Fruit fly (Drosophila melanogaster) whole organism, prepupa: Measurements from ENCODE around the gene CG34300.
A peak's percentile ranks its signal among the peaks of the same experiment; 100 is the strongest.

Source experiments
- Blimp-1 ChIP-seq: fragments of 200-800 bp; sonication (Bioruptor generic); optimal IDR thresholded peaks from 3 replicates; lab custom pipeline; 2017; ENCODE audit warnings: missing biosample characterization, missing genetic modification characterization, mild to moderate bottlenecking, moderate library complexity, missing genetic modification reagents
- CG10631 ChIP-seq: fragments of 200-800 bp; sonication (Bioruptor generic); optimal IDR thresholded peaks from 2 replicates; lab custom pipeline; 2016; ENCODE audit warnings: missing biosample characterization, missing genetic modification characterization
- CG10669 ChIP-seq: fragments of 200-800 bp; sonication (Bioruptor generic); optimal IDR thresholded peaks from 3 replicates; lab custom pipeline; 2018; ENCODE audit warnings: missing biosample characterization, mild to moderate bottlenecking, missing genetic modification characterization, moderate library complexity
- CG11294 ChIP-seq: fragments of 200-800 bp; sonication (Bioruptor generic); IDR thresholded peaks from 2 replicates; pipeline ENCODE4 v1.3.6; 2022; ENCODE audit warnings: missing biosample characterization, missing genetic modification characterization
- CG11762 ChIP-seq: fragments of 200-800 bp; sonication (Bioruptor generic); optimal IDR thresholded peaks from 3 replicates; lab custom pipeline; 2016; ENCODE audit warnings: missing biosample characterization, missing genetic modification characterization; ENCODE audit not compliant: insufficient read depth
- CG1621 ChIP-seq: fragments of 200-800 bp; sonication (Bioruptor generic); optimal IDR thresholded peaks from 3 replicates; lab custom pipeline; 2018; ENCODE audit warnings: missing biosample characterization, mild to moderate bottlenecking, missing genetic modification characterization
- CG16779 ChIP-seq: fragments of 200-800 bp; sonication (Bioruptor generic); optimal IDR thresholded peaks from 3 replicates; lab custom pipeline; 2017; ENCODE audit warnings: missing biosample characterization, mild to moderate bottlenecking, missing genetic modification characterization
- CG3032 ChIP-seq: fragments of 200-800 bp; optimal IDR thresholded peaks from 2 replicates; lab custom pipeline; 2019; ENCODE audit warnings: missing biosample characterization, mild to moderate bottlenecking, missing genetic modification characterization, moderate library complexity
- CG31627 ChIP-seq: fragments of 200-800 bp; sonication (Bioruptor generic); optimal IDR thresholded peaks from 3 replicates; lab custom pipeline; 2016; ENCODE audit warnings: missing biosample characterization, missing genetic modification characterization
- CG32006 ChIP-seq: fragments of 200-800 bp; sonication (Bioruptor generic); optimal IDR thresholded peaks from 3 replicates; lab custom pipeline; 2017; ENCODE audit warnings: missing biosample characterization, mild to moderate bottlenecking, missing genetic modification characterization
- CG4318 ChIP-seq: fragments of 200-800 bp; sonication (Bioruptor generic); optimal IDR thresholded peaks from 3 replicates; lab custom pipeline; 2017; ENCODE audit warnings: missing biosample characterization, mild to moderate bottlenecking, missing genetic modification characterization
- CG6163 ChIP-seq: fragments of 200-800 bp; sonication (Bioruptor generic); IDR thresholded peaks from 3 replicates; pipeline ENCODE4 v1.3.6; 2022; ENCODE audit warnings: missing biosample characterization, missing genetic modification characterization
- CG6276 ChIP-seq: fragments of 200-800 bp; sonication (Bioruptor generic); optimal IDR thresholded peaks from 2 replicates; lab custom pipeline; 2017; ENCODE audit warnings: missing biosample characterization, mild to moderate bottlenecking, missing genetic modification characterization
- CG6792 ChIP-seq: fragments of 200-800 bp; sonication (Bioruptor generic); optimal IDR thresholded peaks from 3 replicates; lab custom pipeline; 2016; ENCODE audit warnings: missing biosample characterization, missing genetic modification characterization
- CG6808 ChIP-seq: fragments of 200-800 bp; sonication (Bioruptor generic); optimal IDR thresholded peaks from 3 replicates; lab custom pipeline; 2017; ENCODE audit warnings: missing biosample characterization, missing genetic modification characterization, mild to moderate bottlenecking, moderate library complexity, missing genetic modification reagents
- CG6854 ChIP-seq: fragments of 200-800 bp; sonication (Bioruptor generic); optimal IDR thresholded peaks from 2 replicates; lab custom pipeline; 2017; ENCODE audit warnings: missing biosample characterization, mild to moderate bottlenecking, missing genetic modification characterization
- CG7368 ChIP-seq: fragments of 200-800 bp; sonication (Bioruptor generic); optimal IDR thresholded peaks from 3 replicates; lab custom pipeline; 2016; ENCODE audit warnings: missing biosample characterization, missing genetic modification characterization
- CG8119 ChIP-seq: fragments of 200-800 bp; sonication (Bioruptor generic); IDR thresholded peaks from 3 replicates; pipeline ENCODE4 v1.3.6; 2022; ENCODE audit warnings: missing biosample characterization, missing genetic modification characterization
- CG8319 ChIP-seq: fragments of 200-800 bp; sonication (Bioruptor generic); optimal IDR thresholded peaks from 3 replicates; lab custom pipeline; 2016; ENCODE audit warnings: missing biosample characterization, missing genetic modification characterization
- CG8632 ChIP-seq: fragments of 200-800 bp; sonication (Bioruptor generic); optimal IDR thresholded peaks from 3 replicates; lab custom pipeline; 2016; ENCODE audit warnings: missing biosample characterization, missing genetic modification characterization
- CG9139 ChIP-seq: fragments of 200-800 bp; sonication (Bioruptor generic); optimal IDR thresholded peaks from 3 replicates; lab custom pipeline; 2017; ENCODE audit warnings: missing biosample characterization, mild to moderate bottlenecking, missing genetic modification characterization
- Eip75B ChIP-seq: fragments of 200-800 bp; sonication (Bioruptor generic); optimal IDR thresholded peaks from 3 replicates; lab custom pipeline; 2016; ENCODE audit warnings: missing biosample characterization, missing genetic modification characterization
- Eip78C ChIP-seq: fragments of 200-800 bp; sonication (Bioruptor generic); peaks from one replicate; lab custom pipeline; 2016; ENCODE audit warnings: missing biosample characterization, missing genetic modification characterization
- Eip93F ChIP-seq: fragments of 200-800 bp; sonication (Bioruptor generic); optimal IDR thresholded peaks from 2 replicates; lab custom pipeline; 2016; ENCODE audit warnings: missing biosample characterization, mild to moderate bottlenecking, missing genetic modification characterization
- Ets96B ChIP-seq: fragments of 200-800 bp; optimal IDR thresholded peaks from 2 replicates; lab custom pipeline; 2019; ENCODE audit warnings: missing biosample characterization, mild to moderate bottlenecking, missing genetic modification characterization, moderate library complexity
- Gug ChIP-seq: fragments of 200-800 bp; sonication (Bioruptor generic); IDR thresholded peaks from 2 replicates; pipeline ENCODE4 v1.3.6; 2022; ENCODE audit warnings: missing biosample characterization, missing genetic modification characterization
- Hr39 ChIP-seq: fragments of 200-800 bp; sonication (Bioruptor generic); optimal IDR thresholded peaks from 2 replicates; lab custom pipeline; 2016; ENCODE audit warnings: missing biosample characterization, missing genetic modification characterization
- Hr4 ChIP-seq: fragments of 200-800 bp; sonication (Bioruptor generic); optimal IDR thresholded peaks from 3 replicates; lab custom pipeline; 2016; ENCODE audit warnings: missing biosample characterization, missing genetic modification characterization
- Lpt ChIP-seq: fragments of 200-800 bp; sonication (Bioruptor generic); optimal IDR thresholded peaks from 3 replicates; lab custom pipeline; 2016; ENCODE audit warnings: missing biosample characterization, missing genetic modification characterization
- Met ChIP-seq: fragments of 200-800 bp; sonication (Bioruptor generic); optimal IDR thresholded peaks from 3 replicates; lab custom pipeline; 2016; ENCODE audit warnings: missing biosample characterization, missing genetic modification characterization
- OdsH ChIP-seq: fragments of 200-800 bp; sonication (Bioruptor generic); optimal IDR thresholded peaks from 3 replicates; lab custom pipeline; 2016; ENCODE audit warnings: missing biosample characterization, missing genetic modification characterization
- Sox102F ChIP-seq: fragments of 200-800 bp; sonication (Bioruptor generic); optimal IDR thresholded peaks from 2 replicates; lab custom pipeline; 2016; ENCODE audit warnings: missing biosample characterization, mild to moderate bottlenecking, missing genetic modification characterization
- Sox15 ChIP-seq: fragments of 200-800 bp; sonication (Bioruptor generic); optimal IDR thresholded peaks from 3 replicates; lab custom pipeline; 2016; ENCODE audit warnings: missing biosample characterization, missing genetic modification characterization
- achi ChIP-seq: fragments of 200-800 bp; sonication (Bioruptor generic); optimal IDR thresholded peaks from 3 replicates; lab custom pipeline; 2016; ENCODE audit warnings: missing biosample characterization, missing genetic modification characterization
- acj6 ChIP-seq: fragments of 200-800 bp; sonication (Bioruptor generic); optimal IDR thresholded peaks from 3 replicates; lab custom pipeline; 2016; ENCODE audit warnings: missing biosample characterization, missing genetic modification characterization
- cyc ChIP-seq: fragments of 200-800 bp; sonication (Bioruptor generic); optimal IDR thresholded peaks from 3 replicates; lab custom pipeline; 2016; ENCODE audit warnings: missing biosample characterization, missing genetic modification characterization
- dac ChIP-seq: fragments of 200-800 bp; sonication (Bioruptor generic); optimal IDR thresholded peaks from 2 replicates; lab custom pipeline; 2017; ENCODE audit warnings: missing biosample characterization, mild to moderate bottlenecking, missing genetic modification characterization
- dsx ChIP-seq: fragments of 200-800 bp; optimal IDR thresholded peaks from 3 replicates; lab custom pipeline; 2019; ENCODE audit warnings: missing biosample characterization, mild to moderate bottlenecking, missing genetic modification characterization, moderate library complexity; ENCODE audit not compliant: poor library complexity, severe bottlenecking
- eg ChIP-seq: fragments of 200-800 bp; sonication (Bioruptor generic); IDR thresholded peaks from 3 replicates; pipeline ENCODE4 v1.3.6; 2022; ENCODE audit warnings: missing biosample characterization, missing genetic modification characterization
- fkh ChIP-seq: fragments of 200-800 bp; sonication (Bioruptor generic); optimal IDR thresholded peaks from 3 replicates; lab custom pipeline; 2017; ENCODE audit warnings: missing biosample characterization, mild to moderate bottlenecking, missing genetic modification characterization, moderate library complexity
- lz ChIP-seq: fragments of 200-800 bp; sonication (Bioruptor generic); optimal IDR thresholded peaks from 3 replicates; lab custom pipeline; 2016; ENCODE audit warnings: missing biosample characterization, missing genetic modification characterization
- net ChIP-seq: fragments of 200-800 bp; sonication (Bioruptor generic); optimal IDR thresholded peaks from 3 replicates; lab custom pipeline; 2016; ENCODE audit warnings: missing biosample characterization, missing genetic modification characterization
- spab ChIP-seq: fragments of 200-800 bp; sonication (Bioruptor generic); optimal IDR thresholded peaks from 2 replicates; lab custom pipeline; 2017; ENCODE audit warnings: missing biosample characterization, mild to moderate bottlenecking, missing genetic modification characterization, missing genetic modification reagents
- ss ChIP-seq, 2 experiments: fragments of 200-800 bp; sonication (Bioruptor generic); optimal IDR thresholded peaks; 2 replicates in 1 of 2; 3 replicates in 1 of 2; lab custom pipeline; 2017 to 2018; ENCODE audit warnings: mild to moderate bottlenecking in 2 of 2, missing biosample characterization in 2 of 2, missing genetic modification characterization in 2 of 2, moderate library complexity in 1 of 2
- svp ChIP-seq: fragments of 200-800 bp; sonication (Bioruptor generic); peaks from one replicate; lab custom pipeline; 2016; ENCODE audit warnings: missing biosample characterization, missing genetic modification characterization
- topi ChIP-seq: fragments of 200-800 bp; sonication (Bioruptor generic); optimal IDR thresholded peaks from 3 replicates; lab custom pipeline; 2016; ENCODE audit warnings: missing biosample characterization, missing genetic modification characterization
- vri ChIP-seq: fragments of 200-800 bp; sonication (Bioruptor generic); optimal IDR thresholded peaks from 3 replicates; lab custom pipeline; 2016; ENCODE audit warnings: missing biosample characterization, mild to moderate bottlenecking, missing genetic modification characterization

CG34300 gene

DNA sequence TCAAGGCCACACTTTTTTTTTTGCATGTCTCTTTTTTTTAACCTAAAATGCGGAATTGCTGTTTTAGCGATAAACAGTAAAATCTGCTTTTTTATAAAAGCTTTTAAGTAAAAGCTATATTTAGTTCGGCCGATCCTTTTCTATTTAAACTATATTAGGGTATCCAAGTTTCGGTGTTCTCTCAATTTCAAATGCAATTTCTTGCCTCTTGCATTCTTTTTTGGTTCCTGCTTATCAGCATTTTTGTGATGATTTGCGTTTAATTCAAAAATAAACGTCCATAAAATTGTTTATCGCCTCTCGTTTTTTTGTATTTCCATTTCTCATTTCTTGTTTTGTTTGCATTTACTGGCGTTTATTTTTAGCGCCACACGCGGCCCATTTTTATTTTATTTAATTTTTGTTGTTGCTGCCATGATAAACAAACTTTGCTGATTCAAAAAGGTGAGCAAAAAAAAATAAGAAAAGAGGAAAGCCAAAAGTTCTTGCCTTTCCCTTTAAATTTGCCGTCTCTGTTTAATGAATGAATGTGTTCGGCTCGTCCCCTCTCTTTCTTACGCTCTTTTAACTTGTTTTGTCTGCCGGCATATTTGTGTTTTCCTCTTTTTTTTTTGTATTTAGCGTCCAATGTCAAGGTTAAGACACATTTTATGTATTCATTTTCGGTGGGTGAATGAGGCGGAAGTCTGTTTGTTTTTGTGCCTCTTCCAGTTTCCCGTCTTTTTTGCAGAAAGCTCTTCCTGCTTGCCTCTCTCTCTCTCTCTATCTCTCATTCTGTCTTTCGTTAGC lies 24.9 kb downstream of the CG34300 start (continued):
- TF ChIP-seq dac (GFP tag; lab: Kevin White, UChicago), result no peak
- no peak for TF ChIP-seq CG7368
- TF ChIP-seq CG16779 (tag; lab: Kevin White, UChicago), result no peak
- no peak for TF ChIP-seq CG10669
- TF ChIP-seq lz (GFP tag; lab: Kevin White, UChicago), result peak; percentile 75
- no peak for TF ChIP-seq CG9139 (GFP tag; lab: Kevin White, UChicago)
- no peak for TF ChIP-seq Eip93F (GFP tag; lab: Kevin White, UChicago)
- peak; percentile 73 for TF ChIP-seq topi (GFP tag; lab: Kevin White, UChicago)
- no peak for TF ChIP-seq Gug (GFP tag; lab: Robert Waterston, UW)
- peak; percentile 36 for TF ChIP-seq CG10631
- TF ChIP-seq CG6808 (GFP tag; lab: Kevin White, UChicago), result peak; percentile 38
- TF ChIP-seq Hr39 (GFP tag; lab: Kevin White, UChicago), result peak; percentile 86
- TF ChIP-seq Met, result peak; percentile 74
- TF ChIP-seq CG1621 (tag; lab: Kevin White, UChicago), result no peak
- peak; percentile 39 for TF ChIP-seq Eip75B
- TF ChIP-seq eg (GFP tag; lab: Robert Waterston, UW), result no peak
- no peak for TF ChIP-seq Sox15
- peak; percentile 37 for TF ChIP-seq acj6
- TF ChIP-seq spab (GFP tag; lab: Kevin White, UChicago), result no peak
- peak; percentile 87 for TF ChIP-seq vri (GFP tag; lab: Kevin White, UChicago)
- TF ChIP-seq Blimp-1 (GFP tag; lab: Kevin White, UChicago), result peak; percentile 48
- TF ChIP-seq CG8119, result no peak
- no peak for TF ChIP-seq CG6163
- TF ChIP-seq Sox102F (GFP tag; lab: Kevin White, UChicago), result peak; percentile 58
- peak; percentile 12 for TF ChIP-seq CG8632 (GFP tag; lab: Kevin White, UChicago)
- no peak for TF ChIP-seq achi
- peak; percentile 19 for TF ChIP-seq OdsH (GFP tag; lab: Kevin White, UChicago)
- TF ChIP-seq, all 60 proteins: peak for 28

DNA sequence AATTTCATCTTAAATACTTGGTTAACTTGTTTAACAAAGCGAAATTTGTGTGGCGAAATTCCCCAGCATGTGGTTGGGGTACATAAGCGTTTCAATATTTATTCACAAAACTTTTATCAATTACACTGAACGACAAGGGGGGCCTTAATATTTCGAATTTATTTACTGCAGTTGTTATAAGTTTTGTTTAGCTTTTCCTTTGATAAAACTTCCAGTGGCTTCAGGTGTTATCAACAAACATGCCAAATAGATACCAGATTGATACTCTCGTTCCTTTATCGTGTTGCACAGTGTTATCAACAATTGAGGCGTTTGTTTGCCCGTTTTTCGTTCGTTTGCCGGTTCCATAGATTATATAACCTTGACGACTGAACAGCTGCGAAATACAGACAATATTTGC lies 26.1 kb downstream of the CG34300 start:
- peak; percentile 78 for TF ChIP-seq CG31627 (GFP tag; lab: Kevin White, UChicago)
- no peak for TF ChIP-seq CG7368
- TF ChIP-seq fkh (GFP tag; lab: Kevin White, UChicago), result peak; percentile 72
- TF ChIP-seq CG6276, result peak; percentile 33
- no peak for TF ChIP-seq ss (GFP tag; optimal IDR thresholded peaks at IDR 0.05; lab: Kevin White, UChicago)
- TF ChIP-seq Blimp-1 (GFP tag; lab: Kevin White, UChicago), result peak; percentile 41
- TF ChIP-seq CG6854 (GFP tag; lab: Kevin White, UChicago), result peak; percentile 66
- peak; percentile 23 for TF ChIP-seq Sox15
- TF ChIP-seq CG11294 (GFP tag; lab: Robert Waterston, UW), result no peak
- peak; percentile 78 for TF ChIP-seq lz (GFP tag; lab: Kevin White, UChicago)
- peak; percentile 56 for TF ChIP-seq acj6
- TF ChIP-seq spab (GFP tag; lab: Kevin White, UChicago), result peak; percentile 22
- peak; percentile 45 for TF ChIP-seq Ets96B
- no peak for TF ChIP-seq Lpt
- TF ChIP-seq CG4318 (GFP tag; lab: Kevin White, UChicago), result no peak
- no peak for TF ChIP-seq dsx
- peak; percentile 80 for TF ChIP-seq cyc (GFP tag; lab: Kevin White, UChicago)
- TF ChIP-seq CG11762 (GFP tag; lab: Kevin White, UChicago), result peak; percentile 14
- TF ChIP-seq Hr4 (GFP tag; lab: Kevin White, UChicago), result peak; percentile 34
- peak; percentile 69 for TF ChIP-seq Met
- TF ChIP-seq Gug (GFP tag; lab: Robert Waterston, UW), result 0 out of 2 replicates have a peak, but pooled peaks have one; percentile 22
- TF ChIP-seq CG10669, result peak; percentile 44
- peak; percentile 59 for TF ChIP-seq Eip93F (GFP tag; lab: Kevin White, UChicago)
- peak; percentile 18 for TF ChIP-seq CG8319 (GFP tag; lab: Kevin White, UChicago)
- TF ChIP-seq CG3032 (tag; lab: Kevin White, UChicago), result peak; percentile 26
- TF ChIP-seq Hr39 (GFP tag; lab: Kevin White, UChicago), result peak; percentile 74
- TF ChIP-seq Eip78C, result peak; percentile 86
- TF ChIP-seq svp, result peak; percentile 91
- TF ChIP-seq CG6808 (GFP tag; lab: Kevin White, UChicago), result no peak
- TF ChIP-seq CG32006 (GFP tag; lab: Kevin White, UChicago), result peak; percentile 43
- peak; percentile 77 for TF ChIP-seq vri (GFP tag; lab: Kevin White, UChicago)
- peak; percentile 60 for TF ChIP-seq CG6792 (GFP tag; lab: Kevin White, UChicago)
- peak; percentile 5 for TF ChIP-seq net (GFP tag; lab: Kevin White, UChicago)
- TF ChIP-seq CG6163, result peak; percentile 66; the same call in 2 of the 3 replicates
